Worm (Caenorhabditis elegans): ENCODE measurements around the gene C27D8.2.

C27D8.2 gene

DNA sequence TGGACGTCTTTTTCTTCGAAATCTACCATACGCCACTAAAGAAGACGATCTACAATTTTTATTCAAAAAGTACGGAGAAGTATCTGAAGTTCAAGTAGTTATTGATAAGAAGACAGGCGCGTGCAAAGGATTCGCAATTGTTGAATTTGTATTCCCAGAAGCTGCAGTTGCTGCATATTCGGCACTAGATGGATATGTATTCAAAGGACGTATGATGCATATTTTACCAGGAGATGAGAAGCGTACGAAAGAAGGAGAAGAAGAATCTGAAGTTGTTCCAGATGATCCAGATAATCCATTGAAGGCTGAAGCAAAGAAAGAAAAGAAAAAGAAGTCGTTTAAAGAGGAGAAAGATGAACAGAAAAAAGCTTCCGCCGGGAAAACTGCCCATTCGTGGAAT, 14.9 kb downstream of the C27D8.2 start:
- no peak for TF ChIP-seq klf-2 (GFP tag; conservative IDR thresholded peaks at IDR 0.05)
- no peak for TF ChIP-seq cog-1 (tag; optimal IDR thresholded peaks at IDR 0.05)
- TF ChIP-seq T22C8.4 (GFP tag; IDR thresholded peaks at IDR 0.05) = no peak
- TF ChIP-seq med-1 (GFP tag; optimal IDR thresholded peaks at IDR 0.05; ENCODE audit: insufficient read depth) = no peak
- no peak for TF ChIP-seq ztf-23 (GFP tag; IDR thresholded peaks at IDR 0.05)
- no peak for TF ChIP-seq tab-1 (GFP tag; IDR thresholded peaks at IDR 0.05)
- TF ChIP-seq ref-1 (GFP tag; conservative IDR thresholded peaks at IDR 0.05) = no peak
- TF ChIP-seq ztf-29 (GFP tag; IDR thresholded peaks at IDR 0.05) = no peak
- TF ChIP-seq flt-1 (GFP tag; IDR thresholded peaks at IDR 0.05) = no peak

DNA sequence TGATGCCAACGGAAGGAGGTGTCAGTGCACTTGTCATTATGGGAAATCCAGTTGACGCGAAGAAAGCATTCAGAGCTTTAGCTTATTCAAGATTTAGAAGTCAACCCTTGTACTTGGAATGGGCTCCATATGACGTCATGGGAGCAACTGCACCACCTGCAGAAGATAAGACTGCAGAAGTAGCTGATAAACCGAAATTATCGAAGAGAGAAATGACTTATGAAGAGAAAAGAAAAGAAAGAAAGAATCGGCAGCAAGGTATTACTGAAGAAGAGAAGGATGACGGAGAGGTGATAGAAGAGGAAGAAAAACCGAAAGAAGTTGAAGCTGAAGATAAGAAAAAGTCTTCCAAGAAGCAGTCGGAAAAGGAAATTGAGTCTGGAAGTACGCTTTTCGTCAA, 17.1 kb downstream of the C27D8.2 start:
- TF ChIP-seq flt-1 (GFP tag; IDR thresholded peaks at IDR 0.05) (no peak), klf-2 (GFP tag; conservative IDR thresholded peaks at IDR 0.05) (no peak), med-1 (GFP tag; optimal IDR thresholded peaks at IDR 0.05; ENCODE audit: insufficient read depth) (no peak)

DNA sequence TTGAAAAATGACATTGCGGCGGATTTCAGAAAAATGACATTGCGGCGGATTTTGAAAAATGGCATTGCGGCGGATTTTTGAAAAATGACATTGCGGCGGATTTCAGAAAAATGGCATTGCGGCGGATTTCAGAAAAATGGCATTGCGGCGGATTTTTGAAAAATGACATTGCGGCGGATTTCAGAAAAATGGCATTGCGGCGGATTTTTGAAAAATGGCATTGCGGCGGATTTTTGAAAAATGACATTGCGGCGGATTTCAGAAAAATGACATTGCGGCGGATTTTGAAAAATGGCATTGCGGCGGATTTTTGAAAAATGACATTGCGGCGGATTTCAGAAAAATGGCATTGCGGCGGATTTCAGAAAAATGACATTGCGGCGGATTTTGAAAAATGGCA, 19.6 kb downstream of the C27D8.2 start:
- TF ChIP-seq tab-1 (GFP tag; IDR thresholded peaks at IDR 0.05) (0 out of 2 replicates have a peak, but pooled peaks have one; percentile 44), ztf-23 (GFP tag; IDR thresholded peaks at IDR 0.05) (peak; percentile 46; the same call in 1 of the 2 replicates)

DNA sequence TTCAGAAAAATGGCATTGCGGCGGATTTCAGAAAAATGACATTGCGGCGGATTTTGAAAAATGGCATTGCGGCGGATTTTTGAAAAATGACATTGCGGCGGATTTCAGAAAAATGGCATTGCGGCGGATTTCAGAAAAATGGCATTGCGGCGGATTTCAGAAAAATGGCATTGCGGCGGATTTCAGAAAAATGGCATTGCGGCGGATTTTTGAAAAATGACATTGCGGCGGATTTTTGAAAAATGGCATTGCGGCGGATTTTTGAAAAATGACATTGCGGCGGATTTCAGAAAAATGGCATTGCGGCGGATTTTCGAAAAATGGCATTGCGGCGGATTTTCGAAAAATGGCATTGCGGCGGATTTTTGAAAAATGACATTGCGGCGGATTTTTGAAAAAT, 20.5 kb downstream of the C27D8.2 start:
- TF ChIP-seq ref-1 (GFP tag; conservative IDR thresholded peaks at IDR 0.05) = peak; percentile 18; the same call in 1 of the 2 replicates
- 0 out of 2 replicates have a peak, but pooled peaks have one; percentile 25 for TF ChIP-seq T22C8.4 (GFP tag; IDR thresholded peaks at IDR 0.05)
- TF ChIP-seq ztf-29 (GFP tag; IDR thresholded peaks at IDR 0.05) = 0 out of 2 replicates have a peak, but pooled peaks have one; percentile 11

DNA sequence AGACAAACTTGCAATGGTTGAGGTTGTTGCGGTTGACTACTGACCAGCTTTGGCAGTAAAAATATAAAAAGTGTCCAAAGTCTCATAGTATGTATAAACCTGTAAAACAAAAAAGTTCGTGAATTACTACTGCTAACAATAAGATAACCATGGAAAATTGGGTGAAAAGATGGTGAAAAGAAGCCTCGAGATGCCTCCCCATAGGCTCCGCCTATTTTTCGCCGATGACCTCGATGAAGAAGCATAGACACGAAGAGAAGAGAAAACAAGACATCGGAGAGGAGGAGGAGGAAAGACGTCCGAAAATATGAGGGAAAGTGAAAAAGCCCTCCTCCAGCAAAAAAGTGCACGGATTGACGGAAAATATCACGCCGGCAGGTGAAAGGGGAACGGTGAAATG, 30.4 kb downstream of the C27D8.2 start, which contains the start of gene T23F6.5:
TSS of gene T23F6.5 (minus strand) at position 101 of the 400 bp plus-strand sequence.
- TF ChIP-seq med-1 (GFP tag; optimal IDR thresholded peaks at IDR 0.05; ENCODE audit: insufficient read depth) (no peak), klf-2 (GFP tag; conservative IDR thresholded peaks at IDR 0.05) (no peak), ztf-29 (GFP tag; IDR thresholded peaks at IDR 0.05) (no peak), flt-1 (GFP tag; IDR thresholded peaks at IDR 0.05) (no peak), ztf-23 (GFP tag; IDR thresholded peaks at IDR 0.05) (no peak), T22C8.4 (GFP tag; IDR thresholded peaks at IDR 0.05) (no peak), cog-1 (tag; optimal IDR thresholded peaks at IDR 0.05) (no peak), tab-1 (GFP tag; IDR thresholded peaks at IDR 0.05) (no peak), ref-1 (GFP tag; conservative IDR thresholded peaks at IDR 0.05) (no peak)

DNA sequence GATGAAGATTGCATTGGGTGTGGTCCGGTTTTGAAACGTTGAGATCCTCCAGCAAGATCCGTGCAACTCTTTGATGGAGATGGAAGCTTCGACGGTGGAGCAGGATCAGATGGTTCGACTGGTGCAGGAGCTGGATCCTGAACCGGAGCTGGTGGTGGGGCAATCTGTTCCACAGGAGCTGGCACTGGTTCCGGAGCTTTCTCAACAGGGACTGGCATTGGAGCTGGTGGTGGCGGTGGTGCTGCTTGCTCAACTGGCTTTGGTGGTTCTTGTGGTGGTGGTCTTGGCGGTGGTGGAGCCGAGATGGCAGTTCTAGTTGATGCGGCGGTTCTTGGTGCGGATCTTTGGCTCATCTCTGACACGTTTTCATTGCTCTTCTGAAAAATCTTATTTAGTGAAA, 32.7 kb downstream of the C27D8.2 start:
- TF ChIP-seq cog-1 (tag; optimal IDR thresholded peaks at IDR 0.05) = no peak
- TF ChIP-seq ztf-29 (GFP tag; IDR thresholded peaks at IDR 0.05) = no peak
- TF ChIP-seq ztf-23 (GFP tag; IDR thresholded peaks at IDR 0.05) = no peak
- no peak for TF ChIP-seq T22C8.4 (GFP tag; IDR thresholded peaks at IDR 0.05)
- TF ChIP-seq med-1 (GFP tag; optimal IDR thresholded peaks at IDR 0.05; ENCODE audit: insufficient read depth) = no peak
- no peak for TF ChIP-seq flt-1 (GFP tag; IDR thresholded peaks at IDR 0.05)
- no peak for TF ChIP-seq tab-1 (GFP tag; IDR thresholded peaks at IDR 0.05)
- no peak for TF ChIP-seq klf-2 (GFP tag; conservative IDR thresholded peaks at IDR 0.05)
- no peak for TF ChIP-seq ref-1 (GFP tag; conservative IDR thresholded peaks at IDR 0.05)

DNA sequence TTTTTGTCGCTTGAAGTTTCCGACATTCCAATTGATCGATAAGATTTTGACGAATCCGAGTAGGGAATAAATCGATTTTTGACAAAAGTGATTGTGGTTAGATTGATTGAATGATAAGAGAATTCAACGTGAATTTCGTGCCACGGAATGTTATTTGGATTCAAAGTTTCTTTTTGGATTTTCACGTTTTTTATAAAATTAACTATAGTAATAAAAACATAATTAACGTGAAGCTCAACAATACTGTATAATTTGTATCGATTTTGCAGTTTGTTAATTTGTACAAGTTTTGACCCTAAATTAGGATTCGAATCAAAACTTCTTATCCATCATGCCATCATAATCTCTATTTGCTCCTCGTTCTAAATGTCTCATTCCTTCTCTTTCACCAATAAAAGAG, 33.7 kb downstream of the C27D8.2 start, which contains the start of gene C36H8.1:
TSS of gene C36H8.1 (minus strand) at position 101 of the 400 bp plus-strand sequence.
- TF ChIP-seq ref-1 (GFP tag; conservative IDR thresholded peaks at IDR 0.05) (no peak), klf-2 (GFP tag; conservative IDR thresholded peaks at IDR 0.05) (no peak), T22C8.4 (GFP tag; IDR thresholded peaks at IDR 0.05) (no peak), tab-1 (GFP tag; IDR thresholded peaks at IDR 0.05) (no peak), ztf-23 (GFP tag; IDR thresholded peaks at IDR 0.05) (no peak), flt-1 (GFP tag; IDR thresholded peaks at IDR 0.05) (no peak), cog-1 (tag; optimal IDR thresholded peaks at IDR 0.05) (no peak), ztf-29 (GFP tag; IDR thresholded peaks at IDR 0.05) (no peak), med-1 (GFP tag; optimal IDR thresholded peaks at IDR 0.05; ENCODE audit: insufficient read depth) (no peak)

DNA sequence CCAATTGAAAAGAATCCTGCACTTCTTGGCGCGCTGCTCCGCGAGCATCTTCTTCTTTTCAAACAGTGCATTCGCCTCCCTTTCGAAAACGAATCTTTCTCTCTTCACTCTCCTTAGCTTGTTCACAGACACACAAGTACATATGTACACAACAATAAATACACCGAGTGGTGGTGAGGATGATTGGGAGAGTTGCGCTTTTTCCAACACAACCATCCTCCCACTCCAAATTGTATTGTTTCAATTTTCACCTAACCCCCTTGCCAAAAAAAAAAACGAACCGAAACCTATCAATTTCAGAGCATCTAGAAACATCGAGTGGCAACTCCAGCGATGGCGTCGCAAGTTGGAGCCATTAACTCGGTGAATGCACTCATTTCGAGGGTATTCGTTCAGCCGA, 35.3 kb downstream of the C27D8.2 start, which contains the start of gene inx-6:
TSS of gene inx-6 (plus strand) at position 301 of the 400 bp plus-strand sequence.
- TF ChIP-seq flt-1 (GFP tag; IDR thresholded peaks at IDR 0.05) = no peak
- no peak for TF ChIP-seq med-1 (GFP tag; optimal IDR thresholded peaks at IDR 0.05; ENCODE audit: insufficient read depth)
- no peak for TF ChIP-seq tab-1 (GFP tag; IDR thresholded peaks at IDR 0.05)
- TF ChIP-seq cog-1 (tag; optimal IDR thresholded peaks at IDR 0.05) = no peak
- no peak for TF ChIP-seq klf-2 (GFP tag; conservative IDR thresholded peaks at IDR 0.05)

DNA sequence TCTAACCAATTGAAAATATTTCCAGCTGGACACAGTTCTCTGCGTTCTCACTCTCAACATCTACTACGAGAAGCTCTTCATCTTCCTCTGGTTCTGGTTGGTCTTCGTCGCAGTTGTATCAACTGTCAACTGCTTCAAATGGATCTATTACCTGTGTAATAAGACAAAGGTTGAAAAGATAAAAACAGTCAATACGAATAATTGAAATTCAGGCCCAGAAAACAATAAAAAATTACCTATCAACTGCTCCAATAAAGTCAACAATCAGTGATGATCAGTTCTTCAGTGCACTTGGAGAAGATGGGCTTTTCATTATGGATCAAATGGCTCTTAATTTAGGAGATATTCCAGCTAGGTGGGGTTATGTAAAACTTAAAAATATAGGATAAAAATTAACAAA, 37.7 kb downstream of the C27D8.2 start:
- TF ChIP-seq ztf-29 (GFP tag; IDR thresholded peaks at IDR 0.05) = no peak
- TF ChIP-seq ref-1 (GFP tag; conservative IDR thresholded peaks at IDR 0.05) = no peak
- no peak for TF ChIP-seq klf-2 (GFP tag; conservative IDR thresholded peaks at IDR 0.05)
- TF ChIP-seq tab-1 (GFP tag; IDR thresholded peaks at IDR 0.05) = no peak
- no peak for TF ChIP-seq ztf-23 (GFP tag; IDR thresholded peaks at IDR 0.05)
- TF ChIP-seq flt-1 (GFP tag; IDR thresholded peaks at IDR 0.05) = no peak
- TF ChIP-seq cog-1 (tag; optimal IDR thresholded peaks at IDR 0.05) = no peak
- no peak for TF ChIP-seq T22C8.4 (GFP tag; IDR thresholded peaks at IDR 0.05)
- no peak for TF ChIP-seq med-1 (GFP tag; optimal IDR thresholded peaks at IDR 0.05; ENCODE audit: insufficient read depth)

DNA sequence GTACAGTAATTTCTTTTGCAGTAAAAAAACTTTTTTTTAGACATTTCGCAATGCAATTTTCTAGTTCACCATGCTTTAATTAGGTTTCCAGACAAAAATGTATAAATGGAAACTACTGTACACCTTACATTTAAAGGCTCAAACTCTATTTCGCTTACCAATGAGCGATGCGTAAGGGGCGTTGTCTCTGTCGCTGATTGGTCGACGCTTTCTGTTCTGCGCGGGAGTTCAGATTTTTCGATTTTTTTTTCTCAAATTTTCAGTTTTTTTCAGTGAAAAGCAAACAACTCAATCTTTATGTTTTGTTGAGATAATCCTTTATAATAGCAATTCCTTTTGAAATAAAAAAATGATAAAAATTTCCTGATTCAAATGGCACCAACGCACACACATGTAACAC, 43.2 kb downstream of the C27D8.2 start:
- TF ChIP-seq flt-1 (GFP tag; IDR thresholded peaks at IDR 0.05) (no peak), T22C8.4 (GFP tag; IDR thresholded peaks at IDR 0.05) (no peak), tab-1 (GFP tag; IDR thresholded peaks at IDR 0.05) (no peak), cog-1 (tag; optimal IDR thresholded peaks at IDR 0.05) (no peak), ztf-23 (GFP tag; IDR thresholded peaks at IDR 0.05) (no peak), ref-1 (GFP tag; conservative IDR thresholded peaks at IDR 0.05) (no peak), med-1 (GFP tag; optimal IDR thresholded peaks at IDR 0.05; ENCODE audit: insufficient read depth) (no peak), klf-2 (GFP tag; conservative IDR thresholded peaks at IDR 0.05) (no peak), ztf-29 (GFP tag; IDR thresholded peaks at IDR 0.05) (no peak)

Measured in whole organism, midembryonic.